Fruit fly (Drosophila melanogaster): ENCODE results near the gene CG6683.

Gene CG6683

dm6 chr3L:8506975-8507441 is 7.7 kb downstream of the CG6683 start, which contains the start of gene CG43163 (continued):
- TF ChIP-seq GATAe (GFP tag; conservative IDR thresholded peaks at IDR 0.05) (no peak), jigr1 (GFP tag; IDR thresholded peaks at IDR 0.05) (no peak), CG12659 (GFP tag; optimal IDR thresholded peaks at IDR 0.05) (peak; percentile 83), dpn (GFP tag; optimal IDR thresholded peaks at IDR 0.05) (peak; percentile 61 to 68), z (GFP tag; IDR thresholded peaks at IDR 0.05) (no peak), CG2678 (tag; optimal IDR thresholded peaks at IDR 0.05) (peak; percentile 67), Sry-β (GFP tag; optimal IDR thresholded peaks at IDR 0.05) (no peak), so (GFP tag; IDR thresholded peaks at IDR 0.05) (no peak), ro (GFP tag; IDR thresholded peaks at IDR 0.05) (no peak), Chrac-16 (GFP tag; optimal IDR thresholded peaks at IDR 0.05) (peak; percentile 52), CG33213 (GFP tag; optimal IDR thresholded peaks at IDR 0.05) (peak; percentile 76), CG11723 (GFP tag; optimal IDR thresholded peaks at IDR 0.05) (no peak), Dref (GFP tag; IDR thresholded peaks at IDR 0.05) (0 out of 2 replicates have a peak, but pooled peaks have one; percentile 15), CG1832 (GFP tag; optimal IDR thresholded peaks at IDR 0.05) (no peak), ab (GFP tag; optimal IDR thresholded peaks at IDR 0.05) (no peak), otp (GFP tag; IDR thresholded peaks at IDR 0.05) (peak; percentile 52; the same call in 1 of the 3 replicates), CG18599 (GFP tag; optimal IDR thresholded peaks at IDR 0.05) (peak; percentile 54), HLH54F (GFP tag; optimal IDR thresholded peaks at IDR 0.05) (peak; percentile 66), YL-1 (GFP tag; optimal IDR thresholded peaks at IDR 0.05) (peak; percentile 55), CG6813 (GFP tag; optimal IDR thresholded peaks at IDR 0.05) (no peak), Eip74EF (GFP tag; optimal IDR thresholded peaks at IDR 0.05) (peak in 1 of 2 experiments; percentile 58), zen (tag; optimal IDR thresholded peaks at IDR 0.05) (peak; percentile 60), eyg (GFP tag; optimal IDR thresholded peaks at IDR 0.05) (no peak), CG13775 (GFP tag; optimal IDR thresholded peaks at IDR 0.05) (peak; percentile 44), Sox102F (GFP tag; optimal IDR thresholded peaks at IDR 0.05) (peak; percentile 74), CG8765 (GFP tag; IDR thresholded peaks at IDR 0.05) (peak; percentile 14; the same call in 1 of the 2 replicates), CG13894 (tag; optimal IDR thresholded peaks at IDR 0.05) (peak; percentile 51), zfh2 (GFP tag; optimal IDR thresholded peaks at IDR 0.05) (peak; percentile 17), Nf-YC (tag; optimal IDR thresholded peaks at IDR 0.05) (peak; percentile 38), abd-A (tag; optimal IDR thresholded peaks at IDR 0.05) (no peak), Blimp-1 (GFP tag; optimal IDR thresholded peaks at IDR 0.05) (no peak), ash1 (GFP tag; optimal IDR thresholded peaks at IDR 0.05) (no peak), CG6765 (GFP tag; optimal IDR thresholded peaks at IDR 0.05) (peak; percentile 24), Elba2 (GFP tag; optimal IDR thresholded peaks at IDR 0.05) (no peak), maf-S (GFP tag; optimal IDR thresholded peaks at IDR 0.05) (no peak), CG17829 (tag; optimal IDR thresholded peaks at IDR 0.05) (peak; percentile 70), Dll (GFP tag; IDR thresholded peaks at IDR 0.05; ENCODE audit: partially characterized antibody) (no peak; the same call in 3 of the 4 replicates), Mrtf (GFP tag; IDR thresholded peaks at IDR 0.05) (peak; percentile 59; the same call in 1 of the 3 replicates), Jarid2 (GFP tag; optimal IDR thresholded peaks at IDR 0.05) (peak; percentile 77), CG8388 (GFP tag; optimal IDR thresholded peaks at IDR 0.05) (peak; percentile 68), CG12219 (GFP tag; optimal IDR thresholded peaks at IDR 0.05) (peak; percentile 47), nerfin-2 (GFP tag; IDR thresholded peaks at IDR 0.05; ENCODE audit: partially characterized antibody) (no peak), CG13624 (GFP tag; optimal IDR thresholded peaks at IDR 0.05) (no peak), NC2α (GFP tag; optimal IDR thresholded peaks at IDR 0.05) (peak; percentile 5), Atf6 (GFP tag; IDR thresholded peaks at IDR 0.05) (peak; percentile 69; the same call in 1 of the 2 replicates), CG12071 (GFP tag; optimal IDR thresholded peaks at IDR 0.05) (peak; percentile 43), Sox100B (GFP tag; optimal IDR thresholded peaks at IDR 0.05) (no peak), CG17361 (GFP tag; IDR thresholded peaks at IDR 0.05) (peak; percentile 72; the same call in 2 of the 3 replicates), CG6791 (GFP tag; IDR thresholded peaks at IDR 0.05; ENCODE audit: partially characterized antibody) (peak; percentile 30; the same call in 1 of the 3 replicates)
